Fruit fly (Drosophila melanogaster) whole organism, embryonic: Measurements from ENCODE around the gene Ltn1.
A peak's percentile ranks its signal among the peaks of the same experiment; 100 is the strongest.

ENCODE experiments used
- CG10267 ChIP-seq: fragments of 200-800 bp; sonication (Bioruptor generic); optimal IDR thresholded peaks from 2 replicates; lab custom pipeline; 2018; ENCODE audit warnings: missing biosample characterization, mild to moderate bottlenecking, missing genetic modification characterization, moderate library complexity
- CG10431 ChIP-seq: fragments of 200-800 bp; sonication (Bioruptor generic); optimal IDR thresholded peaks from 3 replicates; lab custom pipeline; 2018; ENCODE audit warnings: missing biosample characterization, mild to moderate bottlenecking, missing genetic modification characterization
- CG11085 ChIP-seq: fragments of 200-800 bp; sonication (Bioruptor generic); IDR thresholded peaks from 2 replicates; pipeline ENCODE4 v1.3.6; 2022; ENCODE audit warnings: missing biosample characterization, missing genetic modification characterization
- CG11504 ChIP-seq: fragments of 200-800 bp; sonication (Bioruptor generic); optimal IDR thresholded peaks from 3 replicates; lab custom pipeline; 2019; ENCODE audit warnings: missing biosample characterization, mild to moderate bottlenecking, missing genetic modification characterization, moderate library complexity
- CG11560 ChIP-seq: fragments of 200-800 bp; sonication (Bioruptor generic); IDR thresholded peaks from 3 replicates; pipeline ENCODE4 v1.3.6; 2022; ENCODE audit warnings: missing biosample characterization, missing genetic modification characterization
- CG11723 ChIP-seq: fragments of 200-800 bp; sonication (Bioruptor generic); optimal IDR thresholded peaks from 2 replicates; lab custom pipeline; 2017; ENCODE audit warnings: missing biosample characterization, mild to moderate bottlenecking, missing genetic modification characterization
- CG1792 ChIP-seq: fragments of 200-800 bp; sonication (Bioruptor generic); optimal IDR thresholded peaks from 2 replicates; lab custom pipeline; 2016; ENCODE audit warnings: missing biosample characterization, missing genetic modification characterization
- CG18599 ChIP-seq: fragments of 200-800 bp; sonication (Bioruptor generic); optimal IDR thresholded peaks from 3 replicates; lab custom pipeline; 2017; ENCODE audit warnings: missing biosample characterization, missing genetic modification characterization, mild to moderate bottlenecking, moderate library complexity, missing genetic modification reagents
- CG2678 ChIP-seq: fragments of 200-800 bp; sonication (Bioruptor generic); optimal IDR thresholded peaks from 3 replicates; lab custom pipeline; 2019; ENCODE audit warnings: missing biosample characterization, mild to moderate bottlenecking, missing genetic modification characterization, moderate library complexity
- CG32532 ChIP-seq: fragments of 200-800 bp; sonication (Bioruptor generic); IDR thresholded peaks from 2 replicates; pipeline ENCODE4 v1.3.6; 2022; ENCODE audit warnings: missing biosample characterization, missing genetic modification characterization
- CG3726 ChIP-seq: fragments of 200-800 bp; sonication (Bioruptor generic); IDR thresholded peaks from 3 replicates; pipeline ENCODE4, ENCODE4 v1.3.6; 2022; ENCODE audit warnings: missing biosample characterization, missing genetic modification characterization
- CG4424 ChIP-seq: fragments of 200-800 bp; sonication (Bioruptor generic); optimal IDR thresholded peaks from 3 replicates; lab custom pipeline; 2016; ENCODE audit warnings: missing biosample characterization, missing genetic modification characterization
- CG4854 ChIP-seq: fragments of 200-800 bp; sonication (Bioruptor generic); optimal IDR thresholded peaks from 2 replicates; lab custom pipeline; 2016; ENCODE audit warnings: missing biosample characterization, missing genetic modification characterization, inconsistent platforms
- CG6765 ChIP-seq: fragments of 200-800 bp; sonication (Bioruptor generic); optimal IDR thresholded peaks from 3 replicates; lab custom pipeline; 2017; ENCODE audit warnings: missing biosample characterization, mild to moderate bottlenecking, missing genetic modification characterization
- CG7786 ChIP-seq: fragments of 200-800 bp; sonication (Bioruptor generic); optimal IDR thresholded peaks from 2 replicates; lab custom pipeline; 2016; ENCODE audit warnings: missing biosample characterization, missing genetic modification characterization
- CG7963 ChIP-seq: fragments of 200-800 bp; sonication (Bioruptor generic); IDR thresholded peaks from 3 replicates; pipeline ENCODE4 v1.3.6; 2022; ENCODE audit warnings: missing biosample characterization, missing genetic modification characterization; ENCODE audit not compliant: partially characterized antibody
- CG7987 ChIP-seq: fragments of 200-800 bp; sonication (Bioruptor generic); optimal IDR thresholded peaks from 2 replicates; lab custom pipeline; 2018; ENCODE audit warnings: missing biosample characterization, mild to moderate bottlenecking, missing genetic modification characterization, moderate library complexity
- CG8388 ChIP-seq: fragments of 200-800 bp; sonication (Bioruptor generic); optimal IDR thresholded peaks from 2 replicates; lab custom pipeline; 2019; ENCODE audit warnings: missing biosample characterization, mild to moderate bottlenecking, missing genetic modification characterization, moderate library complexity
- CG9817 ChIP-seq: fragments of 200-800 bp; sonication (Bioruptor generic); optimal IDR thresholded peaks from 2 replicates; lab custom pipeline; 2018; ENCODE audit warnings: missing biosample characterization, mild to moderate bottlenecking, missing genetic modification characterization, moderate library complexity
- CoRest ChIP-seq: fragments of 200-800 bp; sonication (Bioruptor generic); optimal IDR thresholded peaks from 3 replicates; lab custom pipeline; 2018; ENCODE audit warnings: missing biosample characterization, mild to moderate bottlenecking, missing genetic modification characterization, moderate library complexity
- CrebB ChIP-seq: fragments of 200-800 bp; sonication (Bioruptor generic); optimal IDR thresholded peaks from 3 replicates; lab custom pipeline; 2018; ENCODE audit warnings: missing biosample characterization, mild to moderate bottlenecking, missing genetic modification characterization
- Dip2 ChIP-seq: fragments of 200-800 bp; sonication (Bioruptor generic); IDR thresholded peaks from 2 replicates; pipeline ENCODE4 v1.3.6; 2022; ENCODE audit warnings: missing biosample characterization, missing genetic modification characterization
- Doc2 ChIP-seq: fragments of 200-800 bp; sonication (Bioruptor generic); IDR thresholded peaks from 2 replicates; pipeline ENCODE4 v1.3.6; 2022; ENCODE audit warnings: missing biosample characterization, missing genetic modification characterization
- Doc3 ChIP-seq: fragments of 200-800 bp; sonication (Bioruptor generic); IDR thresholded peaks from 3 replicates; pipeline ENCODE4 v1.3.6; 2022; ENCODE audit warnings: missing biosample characterization, missing genetic modification characterization; ENCODE audit not compliant: partially characterized antibody
- Ets65A ChIP-seq: fragments of 200-800 bp; sonication (Bioruptor generic); peaks from one replicate; lab custom pipeline; 2016; ENCODE audit warnings: missing biosample characterization, missing genetic modification characterization
- HLH54F ChIP-seq: fragments of 200-800 bp; sonication (Bioruptor generic); optimal IDR thresholded peaks from 3 replicates; lab custom pipeline; 2016; ENCODE audit warnings: missing biosample characterization, missing genetic modification characterization
- Med ChIP-seq: fragments of 200-800 bp; sonication (Bioruptor generic); peaks from one replicate; lab custom pipeline; 2016; ENCODE audit warnings: missing biosample characterization, missing genetic modification characterization, mild to moderate bottlenecking, inconsistent platforms, moderate library complexity
- Meics ChIP-seq: fragments of 200-800 bp; sonication (Bioruptor generic); optimal IDR thresholded peaks from 2 replicates; lab custom pipeline; 2017; ENCODE audit warnings: missing biosample characterization, mild to moderate bottlenecking, missing genetic modification characterization
- Mrtf ChIP-seq: fragments of 200-800 bp; sonication (Bioruptor generic); IDR thresholded peaks from 3 replicates; pipeline ENCODE4 v1.3.6; 2022; ENCODE audit warnings: missing biosample characterization, missing genetic modification characterization
- Oaz ChIP-seq: fragments of 200-800 bp; sonication (Bioruptor generic); IDR thresholded peaks from 2 replicates; pipeline ENCODE4 v1.3.6; 2022; ENCODE audit warnings: missing biosample characterization, missing genetic modification characterization
- TFAM ChIP-seq: fragments of 200-800 bp; sonication (Bioruptor generic); optimal IDR thresholded peaks from 2 replicates; lab custom pipeline; 2017; ENCODE audit warnings: missing biosample characterization, missing genetic modification characterization, inconsistent platforms
- ap ChIP-seq: fragments of 200-800 bp; sonication (Bioruptor generic); IDR thresholded peaks from 2 replicates; pipeline ENCODE4 v1.3.6; 2022; ENCODE audit warnings: missing biosample characterization, missing genetic modification characterization
- az2 ChIP-seq: fragments of 200-800 bp; sonication (Bioruptor generic); optimal IDR thresholded peaks from 3 replicates; lab custom pipeline; 2016; ENCODE audit warnings: missing biosample characterization, missing genetic modification characterization
- bigmax ChIP-seq: fragments of 200-800 bp; sonication (Bioruptor generic); optimal IDR thresholded peaks from 2 replicates; lab custom pipeline; 2018; ENCODE audit warnings: missing biosample characterization, mild to moderate bottlenecking, missing genetic modification characterization
- bowl ChIP-seq: fragments of 200-800 bp; sonication (Bioruptor generic); IDR thresholded peaks from 2 replicates; pipeline ENCODE4 v1.3.6; 2022; ENCODE audit warnings: missing biosample characterization, missing genetic modification characterization
- cg ChIP-seq: fragments of 200-800 bp; sonication (Bioruptor generic); optimal IDR thresholded peaks from 3 replicates; lab custom pipeline; 2019; ENCODE audit warnings: missing biosample characterization, mild to moderate bottlenecking, missing genetic modification characterization, moderate library complexity
- danr ChIP-seq: fragments of 200-800 bp; sonication (Bioruptor generic); IDR thresholded peaks from 2 replicates; pipeline ENCODE4 v1.3.6; 2022; ENCODE audit warnings: missing biosample characterization, missing genetic modification characterization
- dati ChIP-seq: fragments of 200-800 bp; sonication (Bioruptor generic); IDR thresholded peaks from 2 replicates; pipeline ENCODE4 v1.3.6; 2022; ENCODE audit warnings: missing biosample characterization, missing genetic modification characterization
- dmrt99B ChIP-seq: fragments of 200-800 bp; sonication (Bioruptor generic); optimal IDR thresholded peaks from 2 replicates; lab custom pipeline; 2018; ENCODE audit warnings: missing biosample characterization, mild to moderate bottlenecking, missing genetic modification characterization, moderate library complexity
- dysf ChIP-seq: fragments of 200-800 bp; sonication (Bioruptor generic); IDR thresholded peaks from 3 replicates; pipeline ENCODE4 v1.3.6; 2022; ENCODE audit warnings: missing biosample characterization, missing genetic modification characterization
- hth ChIP-seq: fragments of >200 bp; optimal IDR thresholded peaks from 2 replicates; lab custom pipeline; 2017; ENCODE audit warnings: inconsistent platforms
- jumu ChIP-seq: fragments of 200-800 bp; sonication (Bioruptor generic); optimal IDR thresholded peaks from 3 replicates; lab custom pipeline; 2016; ENCODE audit warnings: missing biosample characterization, missing genetic modification characterization
- maf-S ChIP-seq: fragments of 200-800 bp; sonication (Bioruptor generic); optimal IDR thresholded peaks from 2 replicates; lab custom pipeline; 2016; ENCODE audit warnings: missing biosample characterization, missing genetic modification characterization
- onecut ChIP-seq: fragments of 200-800 bp; sonication (Bioruptor generic); IDR thresholded peaks from 2 replicates; pipeline ENCODE4 v1.3.6; 2022; ENCODE audit warnings: missing biosample characterization, missing genetic modification characterization
- pum ChIP-seq: fragments of 200-800 bp; sonication (Bioruptor generic); optimal IDR thresholded peaks from 2 replicates; lab custom pipeline; 2016; ENCODE audit warnings: missing biosample characterization, missing genetic modification characterization
- salm ChIP-seq: fragments of 200-800 bp; sonication (Bioruptor generic); optimal IDR thresholded peaks from 2 replicates; lab custom pipeline; 2018; ENCODE audit warnings: missing biosample characterization, mild to moderate bottlenecking, missing genetic modification characterization
- sug ChIP-seq: fragments of 200-800 bp; optimal IDR thresholded peaks from 2 replicates; lab custom pipeline; 2019; ENCODE audit warnings: missing biosample characterization, mild to moderate bottlenecking, missing genetic modification characterization, moderate library complexity
- trem ChIP-seq: fragments of 200-800 bp; optimal IDR thresholded peaks from 3 replicates; lab custom pipeline; 2019; ENCODE audit warnings: missing biosample characterization, mild to moderate bottlenecking, missing genetic modification characterization, moderate library complexity
- ttk ChIP-seq: fragments of 200-800 bp; sonication (Bioruptor generic); IDR thresholded peaks from 2 replicates; pipeline ENCODE4 v2.1.2; 2022; ENCODE audit warnings: missing biosample characterization, missing genetic modification characterization
- tup ChIP-seq: fragments of 200-800 bp; sonication (Bioruptor generic); optimal IDR thresholded peaks from 2 replicates; lab custom pipeline; 2016; ENCODE audit warnings: missing biosample characterization, mild to moderate bottlenecking, missing genetic modification characterization, moderate library complexity
- tx ChIP-seq: fragments of 200-800 bp; sonication (Bioruptor generic); optimal IDR thresholded peaks from 2 replicates; lab custom pipeline; 2016; ENCODE audit warnings: missing biosample characterization, missing genetic modification characterization

The Ltn1 gene

dm6 chr3L:19560695-19561246, 8.7 kb upstream of the Ltn1 start (continued):
- TF ChIP-seq dmrt99B (tag; lab: Kevin White, UChicago) (peak; percentile 96), CG10431 (GFP tag; lab: Kevin White, UChicago) (peak; percentile 92), az2 (GFP tag; lab: Kevin White, UChicago) (peak; percentile 96), CG7786 (GFP tag; lab: Kevin White, UChicago) (peak; percentile 89), Doc3 (no peak), tup (GFP tag; lab: Kevin White, UChicago) (peak; percentile 87), dati (GFP tag; lab: Robert Waterston, UW) (peak; percentile 91), TFAM (GFP tag; lab: Kevin White, UChicago) (peak; percentile 70), maf-S (GFP tag; lab: Kevin White, UChicago) (peak; percentile 91), salm (tag; lab: Kevin White, UChicago) (peak; percentile 93), Doc2 (GFP tag; lab: Robert Waterston, UW) (no peak), onecut (GFP tag; lab: Robert Waterston, UW) (peak; percentile 91), CG11723 (peak; percentile 93), HLH54F (GFP tag; lab: Kevin White, UChicago) (peak; percentile 90), bowl (GFP tag; lab: Robert Waterston, UW) (peak; percentile 85), CG18599 (GFP tag; lab: Kevin White, UChicago) (peak; percentile 94), dysf (GFP tag; lab: Robert Waterston, UW) (peak; percentile 96), Meics (GFP tag; lab: Kevin White, UChicago) (peak; percentile 93), Ets65A (GFP tag; lab: Kevin White, UChicago) (peak; percentile 98), bigmax (GFP tag; lab: Kevin White, UChicago) (peak; percentile 70), CG2678 (tag; lab: Kevin White, UChicago) (peak; percentile 96), sug (tag; lab: Kevin White, UChicago) (peak; percentile 92), CG4854 (GFP tag; lab: Kevin White, UChicago) (peak; percentile 92), CG7963 (GFP tag; lab: Robert Waterston, UW) (no peak), pum (GFP tag; lab: Kevin White, UChicago) (peak; percentile 94), CoRest (tag; lab: Kevin White, UChicago) (peak; percentile 97), CG32532 (GFP tag; lab: Robert Waterston, UW) (peak; percentile 96), danr (GFP tag; lab: Robert Waterston, UW) (peak; percentile 94), CG7987 (GFP tag; lab: Kevin White, UChicago) (peak; percentile 78), CG8388 (GFP tag; lab: Kevin White, UChicago) (peak; percentile 94), Dip2 (GFP tag; lab: Robert Waterston, UW) (no peak), ttk (peak; percentile 92), CG10267 (tag; lab: Kevin White, UChicago) (peak; percentile 92), jumu (GFP tag; lab: Kevin White, UChicago) (peak; percentile 88), ap (GFP tag; lab: Robert Waterston, UW) (peak; percentile 91), Mrtf (GFP tag; lab: Robert Waterston, UW) (peak; percentile 93), CG11560 (tag; lab: Robert Waterston, UW) (no peak; the same call in none of the 3 replicates), tx (GFP tag; lab: Kevin White, UChicago) (peak; percentile 90), Med (GFP tag; lab: Kevin White, UChicago) (peak; percentile 98), CG9817 (tag; lab: Kevin White, UChicago) (peak; percentile 95), Oaz (peak; percentile 89), CG11085 (GFP tag; lab: Robert Waterston, UW) (peak; percentile 79), CG3726 (GFP tag; lab: Robert Waterston, UW) (peak; percentile 92), trem (peak; percentile 94), hth (lab: Kevin White, UChicago) (no peak), CrebB (tag; lab: Kevin White, UChicago) (peak; percentile 91), CG6765 (peak; percentile 88), CG11504 (tag; lab: Kevin White, UChicago) (peak; percentile 94), cg (GFP tag; lab: Kevin White, UChicago) (no peak), CG1792 (GFP tag; lab: Kevin White, UChicago) (peak; percentile 81), CG4424 (GFP tag; lab: Kevin White, UChicago) (peak; percentile 96)
